Worm (Caenorhabditis elegans): Measurements from ENCODE around the gene ZK455.5.

The ZK455.5 gene

ce11 chrX:11344899-11345298 is 18.2 kb upstream of the ZK455.5 start:
- TF ChIP-seq dao-5 (tag; optimal IDR thresholded peaks at IDR 0.05) (no peak), W03F9.2 (tag; optimal IDR thresholded peaks at IDR 0.05) (no peak), him-1 (tag; optimal IDR thresholded peaks at IDR 0.05) (no peak)

ce11 chrX:11340478-11340877 is 13.8 kb upstream of the ZK455.5 start:
- no peak for TF ChIP-seq W03F9.2 (tag; optimal IDR thresholded peaks at IDR 0.05)
- TF ChIP-seq him-1 (tag; optimal IDR thresholded peaks at IDR 0.05), result no peak
- no peak for TF ChIP-seq dao-5 (tag; optimal IDR thresholded peaks at IDR 0.05)

- TF ChIP-seq W03F9.2 (tag; optimal IDR thresholded peaks at IDR 0.05), result peak; percentile 48
- no peak for TF ChIP-seq dao-5 (tag; optimal IDR thresholded peaks at IDR 0.05)
- TF ChIP-seq him-1 (tag; optimal IDR thresholded peaks at IDR 0.05), result no peak
These were observed 12.7 kb upstream of the ZK455.5 start, which contains the start of gene aco-1 for ce11 chrX:11339375-11339924. Gene aco-1 (plus strand): TSS chrX:11339874.

ce11 chrX:11337783-11338182 is 11.1 kb upstream of the ZK455.5 start, which contains the start of gene gcy-9:
Gene gcy-9 (minus strand): TSS chrX:11337883.
- TF ChIP-seq W03F9.2 (tag; optimal IDR thresholded peaks at IDR 0.05), result no peak
- no peak for TF ChIP-seq dao-5 (tag; optimal IDR thresholded peaks at IDR 0.05)
- no peak for TF ChIP-seq him-1 (tag; optimal IDR thresholded peaks at IDR 0.05)

- TF ChIP-seq him-1 (tag; optimal IDR thresholded peaks at IDR 0.05) (no peak), dao-5 (tag; optimal IDR thresholded peaks at IDR 0.05) (no peak), W03F9.2 (tag; optimal IDR thresholded peaks at IDR 0.05) (no peak)
These were observed 10.4 kb upstream of the ZK455.5 start for ce11 chrX:11337095-11337494.

ce11 chrX:11329424-11329823 is 2.7 kb upstream of the ZK455.5 start, which contains the start of gene npr-9:
Gene npr-9 (plus strand): TSS chrX:11329724.
- TF ChIP-seq him-1 (tag; optimal IDR thresholded peaks at IDR 0.05) (no peak), dao-5 (tag; optimal IDR thresholded peaks at IDR 0.05) (no peak), W03F9.2 (tag; optimal IDR thresholded peaks at IDR 0.05) (no peak)

ce11 chrX:11328710-11329109 is 2.0 kb upstream of the ZK455.5 start:
- TF ChIP-seq him-1 (tag; optimal IDR thresholded peaks at IDR 0.05), result no peak
- TF ChIP-seq W03F9.2 (tag; optimal IDR thresholded peaks at IDR 0.05), result no peak
- TF ChIP-seq dao-5 (tag; optimal IDR thresholded peaks at IDR 0.05), result no peak

- TF ChIP-seq dao-5 (tag; optimal IDR thresholded peaks at IDR 0.05), result no peak
These were observed 2.5 kb downstream of the ZK455.5 start, which contains the start of gene asm-2 for ce11 chrX:11324240-11324639. Gene asm-2 (minus strand): TSS chrX:11324251.

ce11 chrX:11323225-11323624 is 3.5 kb downstream of the ZK455.5 start:
- TF ChIP-seq him-1 (tag; optimal IDR thresholded peaks at IDR 0.05) (no peak), W03F9.2 (tag; optimal IDR thresholded peaks at IDR 0.05) (no peak), dao-5 (tag; optimal IDR thresholded peaks at IDR 0.05) (no peak)

- TF ChIP-seq W03F9.2 (tag; optimal IDR thresholded peaks at IDR 0.05), result no peak
- TF ChIP-seq dao-5 (tag; optimal IDR thresholded peaks at IDR 0.05), result no peak
- TF ChIP-seq him-1 (tag; optimal IDR thresholded peaks at IDR 0.05), result no peak
These were observed 8.8 kb downstream of the ZK455.5 start, which contains the start of gene hizr-1 for ce11 chrX:11317939-11318338. Gene hizr-1 (plus strand): TSS chrX:11318278.

ce11 chrX:11316750-11317149 is 10.0 kb downstream of the ZK455.5 start, which contains the start of gene nlp-57:
Gene nlp-57 (plus strand): TSS chrX:11317050.
- TF ChIP-seq him-1 (tag; optimal IDR thresholded peaks at IDR 0.05) (no peak), W03F9.2 (tag; optimal IDR thresholded peaks at IDR 0.05) (no peak)

ce11 chrX:11315392-11315791 is 11.3 kb downstream of the ZK455.5 start, which contains the start of gene F08G12.11:
Gene F08G12.11 (minus strand): TSS chrX:11315572.
- TF ChIP-seq dao-5 (tag; optimal IDR thresholded peaks at IDR 0.05) (no peak), W03F9.2 (tag; optimal IDR thresholded peaks at IDR 0.05) (no peak), him-1 (tag; optimal IDR thresholded peaks at IDR 0.05) (no peak)

ce11 chrX:11310285-11310838 is 16.4 kb downstream of the ZK455.5 start, which contains the start of gene F08G12.5:
Gene F08G12.5 (minus strand): TSS chrX:11310285.
- no peak for TF ChIP-seq W03F9.2 (tag; optimal IDR thresholded peaks at IDR 0.05)
- no peak for TF ChIP-seq him-1 (tag; optimal IDR thresholded peaks at IDR 0.05)
- TF ChIP-seq dao-5 (tag; optimal IDR thresholded peaks at IDR 0.05), result no peak

ce11 chrX:11307056-11307455 is 19.7 kb downstream of the ZK455.5 start, which contains the start of gene vhl-1:
Gene vhl-1 (plus strand): TSS chrX:11307356.
- TF ChIP-seq W03F9.2 (tag; optimal IDR thresholded peaks at IDR 0.05) (no peak), dao-5 (tag; optimal IDR thresholded peaks at IDR 0.05) (no peak), him-1 (tag; optimal IDR thresholded peaks at IDR 0.05) (no peak)

- TF ChIP-seq dao-5 (tag; optimal IDR thresholded peaks at IDR 0.05), result no peak
- TF ChIP-seq W03F9.2 (tag; optimal IDR thresholded peaks at IDR 0.05), result no peak
- no peak for TF ChIP-seq him-1 (tag; optimal IDR thresholded peaks at IDR 0.05)
These were observed 21.0 kb downstream of the ZK455.5 start, which contains the start of gene F08G12.1 for ce11 chrX:11305773-11306172. Gene F08G12.1 (minus strand): TSS chrX:11305873.
